Worm (Caenorhabditis elegans) whole organism, L2 larva: ENCODE results near the gene srd-2.

Experiments used
- C34F6.9 ChIP-seq: fragments of 150-350 bp; optimal IDR thresholded peaks from 2 replicates; lab custom pipeline; 2014; ENCODE audit warnings: missing biosample characterization, missing genetic modification characterization
- F13H6.1 ChIP-seq: sonication (generic microtip); optimal IDR thresholded peaks from 2 replicates; lab custom pipeline; 2016; ENCODE audit warnings: missing genetic modification characterization, missing compliant biosample characterization
- elt-3 ChIP-seq: sonication (generic microtip); optimal IDR thresholded peaks from 2 replicates; lab custom pipeline; 2017; ENCODE audit warnings: missing biosample characterization, missing genetic modification characterization
- fos-1 ChIP-seq: fragments of 150-350 bp; optimal IDR thresholded peaks from 2 replicates; lab custom pipeline; 2014; ENCODE audit warnings: missing biosample characterization, missing genetic modification characterization
- lin-13 ChIP-seq: fragments of 150-350 bp; optimal IDR thresholded peaks from 2 replicates; lab custom pipeline; 2014; ENCODE audit warnings: missing biosample characterization, missing genetic modification reagents, missing genetic modification characterization
- mdl-1 ChIP-seq, 2 experiments: fragments of 150-350 bp in 1 of 2; sonication (generic microtip) in 1 of 2; optimal IDR thresholded peaks; 2 replicates each; lab custom pipeline; 2017; ENCODE audit warnings: missing biosample characterization in 2 of 2, missing genetic modification characterization in 2 of 2
- nhr-23 ChIP-seq: fragments of 150-350 bp; optimal IDR thresholded peaks from 2 replicates; lab custom pipeline; 2014; ENCODE audit warnings: missing biosample characterization, missing genetic modification reagents, missing genetic modification characterization
- snpc-4 ChIP-seq: fragments of 150-350 bp; optimal IDR thresholded peaks from 2 replicates; lab custom pipeline; 2014; ENCODE audit warnings: missing biosample characterization, missing genetic modification characterization
- unc-39 ChIP-seq: fragments of 150-350 bp; optimal IDR thresholded peaks from 2 replicates; lab custom pipeline; 2014; ENCODE audit warnings: missing biosample characterization, missing genetic modification characterization
- ztf-11 ChIP-seq: sonication (generic microtip); optimal IDR thresholded peaks from 2 replicates; lab custom pipeline; 2017; ENCODE audit warnings: missing biosample characterization, missing genetic modification characterization

DNA sequence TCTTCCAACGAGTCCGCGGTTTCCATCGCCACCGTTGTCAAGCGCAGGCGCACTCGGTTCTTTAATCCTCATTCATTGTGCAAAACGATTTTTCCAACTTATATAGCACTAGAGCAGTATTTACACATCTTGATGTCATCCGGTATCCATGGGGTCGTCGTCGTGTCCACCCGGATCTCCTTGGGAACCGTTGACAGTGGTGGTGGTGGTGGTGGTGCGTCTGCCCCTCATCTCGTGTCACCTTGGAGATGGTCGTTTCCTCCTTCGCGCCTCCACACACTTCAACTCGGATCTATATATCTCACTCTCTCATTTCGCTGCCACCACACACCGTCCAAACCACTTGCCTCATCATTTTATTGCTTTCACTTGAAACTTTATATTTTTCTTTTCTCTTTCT is 24.9 kb downstream of the srd-2 start:
- TF ChIP-seq F13H6.1 (tag; lab: Kevin White, UChicago) (no peak), C34F6.9 (tag; lab: Kevin White, UChicago) (no peak), fos-1 (tag; lab: Kevin White, UChicago) (no peak), ztf-11 (no peak), mdl-1 (tag; optimal IDR thresholded peaks at IDR 0.05; lab: Kevin White, UChicago) (no peak), snpc-4 (tag; lab: Kevin White, UChicago) (no peak), unc-39 (tag; lab: Kevin White, UChicago) (no peak), lin-13 (GFP tag; lab: Kevin White, UChicago) (no peak), elt-3 (tag; lab: Kevin White, UChicago) (no peak), nhr-23 (tag; lab: Kevin White, UChicago) (no peak)
